Fruit fly (Drosophila melanogaster): ENCODE measurements around the gene CG32161.

The CG32161 gene

dm6 chr3L:16807558-16807957 lies 38.5 kb upstream of the CG32161 start, which contains the start of gene CG9674:
Gene CG9674, minus strand, starts transcription at chr3L:16807731.
- TF ChIP-seq EcR (GFP tag; optimal IDR thresholded peaks at IDR 0.05) (peak; percentile 9), CG8159 (tag; optimal IDR thresholded peaks at IDR 0.05) (no peak), CG13204 (GFP tag; optimal IDR thresholded peaks at IDR 0.05) (no peak)

DNA sequence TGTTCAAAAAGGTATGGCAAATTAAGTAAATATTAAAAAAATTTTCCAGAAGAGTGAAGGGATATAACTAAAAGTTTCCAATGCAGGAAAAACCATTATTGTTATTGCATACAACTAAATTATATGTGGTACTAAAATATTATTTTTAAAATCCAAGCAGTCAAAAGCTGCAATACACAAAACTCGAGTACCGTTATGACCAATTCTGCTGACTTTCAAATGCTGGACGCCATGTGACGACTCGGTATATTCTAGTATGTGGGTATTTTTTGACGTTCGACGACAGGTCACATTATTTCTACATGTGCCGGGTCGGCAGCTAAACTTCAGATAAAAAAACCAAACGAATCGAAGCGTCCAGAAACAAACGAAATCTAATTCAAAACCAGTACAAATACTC lies 37.9 kb upstream of the CG32161 start:
- no peak for TF ChIP-seq CG17806 (tag; optimal IDR thresholded peaks at IDR 0.05)
- TF ChIP-seq D1 (tag; optimal IDR thresholded peaks at IDR 0.05) = peak; percentile 24

DNA sequence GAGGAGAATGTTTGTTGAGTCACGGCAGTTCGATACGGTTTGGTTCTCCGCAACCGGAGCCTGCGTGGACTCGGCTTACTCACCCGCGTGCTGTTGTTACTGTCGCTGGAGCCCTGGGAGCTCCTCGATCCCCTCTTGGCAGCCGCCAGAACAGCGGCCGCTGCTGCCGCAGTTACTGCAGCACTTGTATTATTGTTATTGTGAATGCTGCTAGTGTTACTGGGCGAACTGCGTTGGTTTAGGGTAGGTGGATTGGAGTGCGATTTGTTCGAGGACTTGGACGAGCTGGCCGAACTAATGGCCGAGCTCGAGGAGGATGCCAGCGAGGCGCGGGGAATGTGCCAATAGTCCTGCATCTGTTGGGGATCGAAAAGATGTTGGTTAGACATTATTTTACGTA lies 35.5 kb upstream of the CG32161 start:
- no peak for TF ChIP-seq CG9948 (tag; optimal IDR thresholded peaks at IDR 0.05)
- no peak for TF ChIP-seq fd96Ca (GFP tag; IDR thresholded peaks at IDR 0.05)
- no peak for TF ChIP-seq CG14655 (GFP tag; optimal IDR thresholded peaks at IDR 0.05)
- TF ChIP-seq CG10348 (GFP tag; IDR thresholded peaks at IDR 0.05) = no peak
- no peak for TF ChIP-seq Pif1B (GFP tag; optimal IDR thresholded peaks at IDR 0.05)
- no peak for TF ChIP-seq gl (tag; optimal IDR thresholded peaks at IDR 0.05)
- no peak for TF ChIP-seq D1 (tag; optimal IDR thresholded peaks at IDR 0.05)
- TF ChIP-seq Pif1A (GFP tag; optimal IDR thresholded peaks at IDR 0.05) = no peak
- no peak for TF ChIP-seq CG4496 (GFP tag; IDR thresholded peaks at IDR 0.05)
- TF ChIP-seq EcR (GFP tag; optimal IDR thresholded peaks at IDR 0.05) = no peak
- TF ChIP-seq CG13204 (GFP tag; optimal IDR thresholded peaks at IDR 0.05) = no peak
- TF ChIP-seq CG8301 (tag; optimal IDR thresholded peaks at IDR 0.05) = no peak
- TF ChIP-seq CG8159 (tag; optimal IDR thresholded peaks at IDR 0.05) = no peak
- TF ChIP-seq Snoo (tag; optimal IDR thresholded peaks at IDR 0.05) = no peak
- no peak for TF ChIP-seq CG34367 (tag; optimal IDR thresholded peaks at IDR 0.05)
- no peak for TF ChIP-seq CG15710 (tag; optimal IDR thresholded peaks at IDR 0.05)
- no peak for TF ChIP-seq CG12605 (GFP tag; IDR thresholded peaks at IDR 0.05)
- TF ChIP-seq rn (GFP tag; IDR thresholded peaks at IDR 0.05) = no peak
- TF ChIP-seq CG17806 (tag; optimal IDR thresholded peaks at IDR 0.05) = no peak
- no peak for TF ChIP-seq Ets98B (GFP tag; IDR thresholded peaks at IDR 0.05)

DNA sequence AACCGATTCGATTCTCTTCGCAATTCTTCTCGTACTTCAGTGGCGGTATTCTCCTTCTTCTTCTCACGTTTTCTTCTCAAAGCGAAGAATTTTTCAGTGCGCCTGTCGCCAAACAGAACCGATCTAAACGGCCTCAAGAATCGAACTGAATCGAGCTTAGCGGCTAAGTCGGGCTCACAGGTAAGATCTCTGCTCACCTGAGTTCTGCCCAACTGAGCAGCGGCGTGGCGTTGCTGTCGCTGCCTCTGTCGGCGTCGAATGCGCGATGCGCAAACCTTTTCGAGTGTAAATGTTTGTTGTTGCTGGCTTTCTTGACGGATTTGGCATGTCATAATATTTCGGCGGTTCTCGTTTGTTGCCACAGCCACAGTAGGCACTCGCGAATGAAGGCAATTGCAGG lies 34.1 kb upstream of the CG32161 start:
- no peak for TF ChIP-seq CG17806 (tag; optimal IDR thresholded peaks at IDR 0.05)
- TF ChIP-seq EcR (GFP tag; optimal IDR thresholded peaks at IDR 0.05) = peak; percentile 28

DNA sequence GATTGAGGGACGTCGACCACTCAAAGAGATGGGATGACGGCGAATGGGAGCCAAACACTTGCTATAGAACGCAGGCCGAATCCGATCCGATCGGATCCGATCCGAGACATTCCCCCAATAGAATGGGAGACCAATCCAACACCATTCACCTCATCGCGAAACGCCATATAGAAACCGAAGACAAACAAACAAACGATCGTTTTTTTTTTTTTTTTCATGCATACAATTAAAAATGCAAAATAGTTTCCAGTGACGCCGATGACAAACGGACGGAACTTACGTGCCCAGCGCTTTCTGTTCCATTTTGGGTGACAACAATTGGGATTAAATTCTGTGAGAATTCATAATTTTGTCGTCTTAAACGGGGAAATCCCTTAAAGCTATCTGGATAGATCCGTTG lies 32.0 kb upstream of the CG32161 start:
- TF ChIP-seq fd96Ca (GFP tag; IDR thresholded peaks at IDR 0.05) (no peak), D1 (tag; optimal IDR thresholded peaks at IDR 0.05) (no peak), Pif1B (GFP tag; optimal IDR thresholded peaks at IDR 0.05) (no peak), CG14655 (GFP tag; optimal IDR thresholded peaks at IDR 0.05) (no peak), CG12605 (GFP tag; IDR thresholded peaks at IDR 0.05) (no peak), Snoo (tag; optimal IDR thresholded peaks at IDR 0.05) (no peak), gl (tag; optimal IDR thresholded peaks at IDR 0.05) (no peak), CG8301 (tag; optimal IDR thresholded peaks at IDR 0.05) (no peak), Pif1A (GFP tag; optimal IDR thresholded peaks at IDR 0.05) (no peak), CG8159 (tag; optimal IDR thresholded peaks at IDR 0.05) (no peak), CG9948 (tag; optimal IDR thresholded peaks at IDR 0.05) (no peak), EcR (GFP tag; optimal IDR thresholded peaks at IDR 0.05) (no peak), CG17806 (tag; optimal IDR thresholded peaks at IDR 0.05) (no peak), CG34367 (tag; optimal IDR thresholded peaks at IDR 0.05) (no peak), CG32121 (GFP tag; IDR thresholded peaks at IDR 0.05) (no peak), CG4496 (GFP tag; IDR thresholded peaks at IDR 0.05) (no peak), CG10348 (GFP tag; IDR thresholded peaks at IDR 0.05) (no peak), CG13204 (GFP tag; optimal IDR thresholded peaks at IDR 0.05) (no peak)

dm6 chr3L:16818063-16818462 lies 28.0 kb upstream of the CG32161 start:
- TF ChIP-seq CG10348 (GFP tag; IDR thresholded peaks at IDR 0.05) = no peak
- TF ChIP-seq Pif1A (GFP tag; optimal IDR thresholded peaks at IDR 0.05) = peak; percentile 92
- peak; percentile 98 for TF ChIP-seq CG15710 (tag; optimal IDR thresholded peaks at IDR 0.05)
- TF ChIP-seq CG17806 (tag; optimal IDR thresholded peaks at IDR 0.05) = peak; percentile 98
- peak; percentile 96 for TF ChIP-seq CG8159 (tag; optimal IDR thresholded peaks at IDR 0.05)
- TF ChIP-seq fd96Ca (GFP tag; IDR thresholded peaks at IDR 0.05) = peak; percentile 56; the same call in 2 of the 3 replicates
- peak; percentile 94 for TF ChIP-seq CG13204 (GFP tag; optimal IDR thresholded peaks at IDR 0.05)
- peak; percentile 43 for TF ChIP-seq Ets98B (GFP tag; IDR thresholded peaks at IDR 0.05)
- peak; percentile 89 for TF ChIP-seq CG8301 (tag; optimal IDR thresholded peaks at IDR 0.05)
- peak; percentile 88 for TF ChIP-seq D1 (tag; optimal IDR thresholded peaks at IDR 0.05)
- no peak for TF ChIP-seq rn (GFP tag; IDR thresholded peaks at IDR 0.05)
- peak; percentile 77 for TF ChIP-seq Snoo (tag; optimal IDR thresholded peaks at IDR 0.05)
- TF ChIP-seq CG14655 (GFP tag; optimal IDR thresholded peaks at IDR 0.05) = peak; percentile 90
- 0 out of 2 replicates have a peak, but pooled peaks have one; percentile 24 for TF ChIP-seq CG32121 (GFP tag; IDR thresholded peaks at IDR 0.05)
- TF ChIP-seq CG4496 (GFP tag; IDR thresholded peaks at IDR 0.05) = peak; percentile 81
- TF ChIP-seq EcR (GFP tag; optimal IDR thresholded peaks at IDR 0.05) = peak; percentile 97
- TF ChIP-seq CG34367 (tag; optimal IDR thresholded peaks at IDR 0.05) = peak; percentile 96
- peak; percentile 74 for TF ChIP-seq CG12605 (GFP tag; IDR thresholded peaks at IDR 0.05)
- TF ChIP-seq gl (tag; optimal IDR thresholded peaks at IDR 0.05) = peak; percentile 95
- TF ChIP-seq Pif1B (GFP tag; optimal IDR thresholded peaks at IDR 0.05) = peak; percentile 88
- TF ChIP-seq CG9948 (tag; optimal IDR thresholded peaks at IDR 0.05) = peak; percentile 96

DNA sequence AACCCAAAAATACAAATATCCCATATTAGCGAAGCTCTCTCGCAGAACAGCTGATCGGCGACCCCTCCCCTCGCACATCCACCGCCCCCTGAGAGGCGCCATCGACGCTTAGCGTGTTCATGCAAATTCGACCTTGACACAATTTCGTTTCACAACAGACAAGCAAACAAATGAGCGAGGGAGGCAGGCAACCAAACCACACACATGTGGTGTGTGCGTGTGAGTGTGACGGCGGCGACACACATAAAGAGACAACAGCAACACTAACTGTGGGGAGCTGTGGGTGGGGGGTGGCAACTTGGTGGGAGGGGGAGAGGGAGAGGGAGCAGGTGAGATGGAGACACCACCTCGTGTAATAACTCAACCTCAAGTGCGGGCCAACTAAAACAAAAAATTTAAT lies 21.3 kb upstream of the CG32161 start:
- TF ChIP-seq CG4496 (GFP tag; IDR thresholded peaks at IDR 0.05) = 0 out of 3 replicates have a peak, but pooled peaks have one; percentile 14
- TF ChIP-seq Pif1A (GFP tag; optimal IDR thresholded peaks at IDR 0.05) = no peak

Measured in whole organism, pupa.